Worm (Caenorhabditis elegans): Measurements from ENCODE around the gene F49E2.2.

The F49E2.2 gene

DNA sequence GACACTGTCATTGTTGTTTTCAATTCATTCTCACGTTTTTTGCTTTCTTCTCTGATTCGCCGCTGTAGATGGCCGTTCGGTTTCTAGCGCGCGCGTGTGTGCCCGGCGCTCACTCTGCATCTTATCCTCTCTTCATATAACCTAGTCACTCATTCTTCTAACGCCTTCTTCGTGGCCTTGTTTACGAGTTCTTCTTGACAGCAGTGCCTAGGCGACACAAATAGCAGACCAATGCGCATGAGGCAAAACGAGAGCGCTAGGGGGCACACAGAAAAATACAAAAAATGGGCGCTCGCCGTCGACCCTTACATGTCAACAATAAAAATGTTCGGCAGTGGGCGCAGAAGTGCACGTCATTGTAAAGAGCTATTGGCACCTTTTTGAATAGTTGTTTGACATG is 15.4 kb upstream of the F49E2.2 start (continued):
- TF ChIP-seq nhr-19 (GFP tag; conservative IDR thresholded peaks at IDR 0.05), result 0 out of 2 replicates have a peak, but pooled peaks have one; percentile 3
- no peak for TF ChIP-seq dsc-1 (tag; optimal IDR thresholded peaks at IDR 0.05)
- peak; percentile 34 for TF ChIP-seq jun-1 (tag; optimal IDR thresholded peaks at IDR 0.05)
- no peak for TF ChIP-seq isw-1 (GFP tag; IDR thresholded peaks at IDR 0.05)
- peak in 1 of 6 experiments; percentile 14 for TF ChIP-seq elt-3 (tag; optimal IDR thresholded peaks at IDR 0.05)
- no peak for TF ChIP-seq ztf-11 (tag; optimal IDR thresholded peaks at IDR 0.05)
- peak; percentile 21 for TF ChIP-seq xbp-1 (tag; optimal IDR thresholded peaks at IDR 0.05)
- no peak for TF ChIP-seq pag-3 (tag; optimal IDR thresholded peaks at IDR 0.05; ENCODE audit: borderline replicate concordance, insufficient read depth)
- no peak for TF ChIP-seq lin-39 (tag; optimal IDR thresholded peaks at IDR 0.05)
- no peak for TF ChIP-seq fkh-8 (tag; optimal IDR thresholded peaks at IDR 0.05)
- no peak for TF ChIP-seq zag-1 (tag; optimal IDR thresholded peaks at IDR 0.05)
- TF ChIP-seq lin-14 (GFP tag; optimal IDR thresholded peaks at IDR 0.05), result peak; percentile 97
- TF ChIP-seq fkh-10 (GFP tag; optimal IDR thresholded peaks at IDR 0.05), result peak; percentile 29
- TF ChIP-seq nhr-90 (tag; optimal IDR thresholded peaks at IDR 0.05; ENCODE audit: poor library complexity), result peak; percentile 18
- TF ChIP-seq ztf-4 (tag; optimal IDR thresholded peaks at IDR 0.05), result peak; percentile 18
- TF ChIP-seq lin-15B (tag; optimal IDR thresholded peaks at IDR 0.05), result no peak
- no peak for TF ChIP-seq vab-15 (tag; optimal IDR thresholded peaks at IDR 0.05)
- no peak for TF ChIP-seq aly-2 (tag; optimal IDR thresholded peaks at IDR 0.05)
- TF ChIP-seq nhr-20 (tag; optimal IDR thresholded peaks at IDR 0.05), result peak; percentile 54
- TF ChIP-seq unc-30 (tag; optimal IDR thresholded peaks at IDR 0.05), result no peak
- peak; percentile 64 for TF ChIP-seq mep-1 (tag; optimal IDR thresholded peaks at IDR 0.05)
- no peak for TF ChIP-seq nhr-76 (tag; optimal IDR thresholded peaks at IDR 0.05)
- TF ChIP-seq unc-62 (GFP tag; optimal IDR thresholded peaks at IDR 0.05), result no peak
- no peak for TF ChIP-seq nhr-237 (tag; optimal IDR thresholded peaks at IDR 0.05)
- no peak for TF ChIP-seq pax-3 (tag; optimal IDR thresholded peaks at IDR 0.05)
- no peak for TF ChIP-seq ama-1 (optimal IDR thresholded peaks at IDR 0.05)
- TF ChIP-seq nhr-84 (tag; optimal IDR thresholded peaks at IDR 0.05), result no peak
- TF ChIP-seq pqm-1 (tag; optimal IDR thresholded peaks at IDR 0.05), result no peak
- TF ChIP-seq sptf-1 (tag; optimal IDR thresholded peaks at IDR 0.05), result no peak
- no peak for TF ChIP-seq fkh-4 (tag; optimal IDR thresholded peaks at IDR 0.05; ENCODE audit: borderline replicate concordance)
- TF ChIP-seq alr-1 (tag; optimal IDR thresholded peaks at IDR 0.05; ENCODE audit: borderline replicate concordance), result no peak
- TF ChIP-seq lir-3 (tag; optimal IDR thresholded peaks at IDR 0.05; ENCODE audit: poor library complexity), result no peak
- TF ChIP-seq unc-98 (GFP tag; IDR thresholded peaks at IDR 0.05), result no peak
- peak; percentile 29; the same call in 1 of the 2 replicates for TF ChIP-seq mab-9 (GFP tag; IDR thresholded peaks at IDR 0.05)
- no peak for TF ChIP-seq hpl-2 (GFP tag; optimal IDR thresholded peaks at IDR 0.05)
- TF ChIP-seq C04F5.9 (tag; optimal IDR thresholded peaks at IDR 0.05), result no peak
- TF ChIP-seq mef-2 (tag; optimal IDR thresholded peaks at IDR 0.05), result no peak
- TF ChIP-seq nhr-11 (tag; optimal IDR thresholded peaks at IDR 0.05), result no peak
- TF ChIP-seq C34B4.2 (tag; optimal IDR thresholded peaks at IDR 0.05), result no peak
- no peak for TF ChIP-seq ces-1 (GFP tag; optimal IDR thresholded peaks at IDR 0.05)

DNA sequence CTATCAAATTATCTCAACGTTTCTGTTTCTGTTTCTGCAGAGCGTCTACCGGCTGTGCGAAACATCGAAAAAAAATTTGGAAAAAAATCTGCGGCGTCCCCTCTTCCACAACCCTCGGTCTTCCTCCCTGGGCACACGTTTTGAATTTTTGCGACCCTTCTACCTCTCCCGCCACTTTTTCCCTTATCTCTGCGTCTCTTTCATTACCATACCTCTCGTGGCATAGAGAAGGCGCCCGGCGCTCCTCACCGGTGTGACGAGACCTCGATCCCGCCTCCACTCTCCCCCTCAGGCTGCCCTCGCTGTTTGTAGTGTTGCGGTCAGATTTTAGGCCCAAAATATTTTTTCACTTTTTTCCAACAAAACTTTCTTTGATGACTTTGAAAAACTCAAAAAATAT is 14.1 kb upstream of the F49E2.2 start:
- TF ChIP-seq lir-3 (tag; optimal IDR thresholded peaks at IDR 0.05; ENCODE audit: poor library complexity), result no peak
- no peak for TF ChIP-seq sptf-1 (tag; optimal IDR thresholded peaks at IDR 0.05)
- TF ChIP-seq lin-14 (GFP tag; optimal IDR thresholded peaks at IDR 0.05), result peak; percentile 77
- no peak for TF ChIP-seq lin-15B (tag; optimal IDR thresholded peaks at IDR 0.05)
- no peak for TF ChIP-seq pag-3 (tag; optimal IDR thresholded peaks at IDR 0.05; ENCODE audit: borderline replicate concordance, insufficient read depth)
- no peak for TF ChIP-seq snpc-4 (tag; optimal IDR thresholded peaks at IDR 0.05)
- no peak for TF ChIP-seq ceh-88 (GFP tag; IDR thresholded peaks at IDR 0.05)
- TF ChIP-seq vab-15 (tag; optimal IDR thresholded peaks at IDR 0.05), result no peak
- TF ChIP-seq xbp-1 (tag; optimal IDR thresholded peaks at IDR 0.05), result peak; percentile 12
- no peak for TF ChIP-seq egl-13 (tag; optimal IDR thresholded peaks at IDR 0.05)
- TF ChIP-seq irx-1 (tag; optimal IDR thresholded peaks at IDR 0.05), result no peak
- TF ChIP-seq fkh-10 (GFP tag; optimal IDR thresholded peaks at IDR 0.05), result no peak
- TF ChIP-seq nhr-12 (tag; optimal IDR thresholded peaks at IDR 0.05), result no peak
- no peak for TF ChIP-seq nhr-77 (tag; optimal IDR thresholded peaks at IDR 0.05)
- TF ChIP-seq sox-4 (tag; optimal IDR thresholded peaks at IDR 0.05), result no peak
- peak in 1 of 2 experiments; percentile 2 for TF ChIP-seq ztf-11 (tag; optimal IDR thresholded peaks at IDR 0.05)
- peak; percentile 14 for TF ChIP-seq tbx-2 (tag; optimal IDR thresholded peaks at IDR 0.05)
- peak; percentile 57 for TF ChIP-seq nhr-71 (tag; optimal IDR thresholded peaks at IDR 0.05)
- no peak for TF ChIP-seq mef-2 (tag; optimal IDR thresholded peaks at IDR 0.05)
- no peak for TF ChIP-seq sup-37 (GFP tag; optimal IDR thresholded peaks at IDR 0.05)
- TF ChIP-seq mep-1 (tag; optimal IDR thresholded peaks at IDR 0.05), result peak; percentile 62
- no peak for TF ChIP-seq C16A3.4 (tag; optimal IDR thresholded peaks at IDR 0.05)
- TF ChIP-seq isw-1 (GFP tag; IDR thresholded peaks at IDR 0.05), result no peak
- TF ChIP-seq nhr-84 (tag; optimal IDR thresholded peaks at IDR 0.05), result no peak
- TF ChIP-seq grh-1 (GFP tag; IDR thresholded peaks at IDR 0.05), result peak; percentile 42; the same call in 1 of the 2 replicates
